Worm (Caenorhabditis elegans) whole organism, L4 larva: ENCODE data around the gene K11H12.6.
A peak's percentile ranks its signal among the peaks of the same experiment; 100 is the strongest.

Experiments
- D1046.2 ChIP-seq: fragments of 200-800 bp; sonication (Bioruptor generic); IDR thresholded peaks from 2 replicates; pipeline ENCODE4 v1.3.6; 2022; ENCODE audit warnings: missing genetic modification characterization, missing compliant biosample characterization
- F26F4.8 ChIP-seq: fragments of 200-800 bp; sonication (Bioruptor generic); conservative IDR thresholded peaks from 2 replicates; pipeline ENCODE4 v1.3.6; 2022; ENCODE audit warnings: missing genetic modification characterization, missing compliant biosample characterization
- F49E8.2 ChIP-seq: sonication (generic microtip); optimal IDR thresholded peaks from 2 replicates; lab custom pipeline; 2016; ENCODE audit warnings: missing compliant biosample characterization, mild to moderate bottlenecking, missing genetic modification characterization, borderline replicate concordance
- Y105C5A.15 ChIP-seq: fragments of 200-800 bp; sonication (Bioruptor generic); IDR thresholded peaks from 2 replicates; pipeline ENCODE4 v1.3.6; 2022; ENCODE audit warnings: missing genetic modification characterization, missing compliant biosample characterization
- Y48G9A.11 ChIP-seq: fragments of 200-800 bp; sonication (Bioruptor generic); IDR thresholded peaks from 2 replicates; pipeline ENCODE4 v1.3.6; 2022; ENCODE audit warnings: missing genetic modification reagents, missing genetic modification characterization, missing compliant biosample characterization
- ZK337.2 ChIP-seq: fragments of 200-800 bp; sonication (Bioruptor generic); IDR thresholded peaks from 2 replicates; pipeline ENCODE4 v1.3.6; 2022; ENCODE audit warnings: missing genetic modification reagents, missing genetic modification characterization, missing compliant biosample characterization
- aha-1 ChIP-seq: fragments of 150-350 bp; peaks from one replicate; lab custom pipeline; 2014; ENCODE audit warnings: missing biosample characterization, missing genetic modification characterization
- aly-2 ChIP-seq: sonication (generic microtip); optimal IDR thresholded peaks from 2 replicates; lab custom pipeline; 2018; ENCODE audit warnings: missing biosample characterization, missing genetic modification characterization
- ama-1 ChIP-seq: fragments of 150-350 bp; optimal IDR thresholded peaks from 2 replicates; lab custom pipeline; 2014; ENCODE audit warnings: inconsistent platforms, mixed read lengths
- arid-1 ChIP-seq: fragments of 200-800 bp; sonication (Bioruptor generic); conservative IDR thresholded peaks from 2 replicates; pipeline ENCODE4 v1.3.6; 2022; ENCODE audit warnings: missing genetic modification reagents, missing genetic modification characterization, missing compliant biosample characterization
- ceh-20 ChIP-seq: fragments of 200-800 bp; sonication (Bioruptor generic); IDR thresholded peaks from 2 replicates; pipeline ENCODE4 v1.3.6; 2022; ENCODE audit warnings: missing genetic modification reagents, missing genetic modification characterization, missing compliant biosample characterization
- ceh-28 ChIP-seq: fragments of 150-350 bp; optimal IDR thresholded peaks from 2 replicates; lab custom pipeline; 2014; ENCODE audit warnings: missing biosample characterization, missing genetic modification reagents, missing genetic modification characterization
- ceh-44 ChIP-seq: fragments of 200-800 bp; sonication (Bioruptor generic); IDR thresholded peaks from 2 replicates; pipeline ENCODE4 v1.3.6; 2022; ENCODE audit warnings: missing genetic modification reagents, missing genetic modification characterization, missing compliant biosample characterization
- ces-1 ChIP-seq: fragments of 150-350 bp; sonication (generic microtip); optimal IDR thresholded peaks from 4 replicates; lab custom pipeline; 2014; ENCODE audit warnings: missing biosample characterization, missing genetic modification reagents, missing genetic modification characterization
- daf-16 ChIP-seq, 3 experiments: sonication (generic microtip); optimal IDR thresholded peaks; 2 replicates each; lab custom pipeline; 2016 to 2017; ENCODE audit warnings: missing genetic modification characterization in 3 of 3, missing genetic modification reagents in 3 of 3, mild to moderate bottlenecking in 2 of 3, missing compliant biosample characterization in 2 of 3, missing biosample characterization in 1 of 3, moderate library complexity in 1 of 3
- daf-8 ChIP-seq: fragments of 200-800 bp; sonication (Bioruptor generic); IDR thresholded peaks from 2 replicates; pipeline ENCODE4 v1.3.6; 2022; ENCODE audit warnings: missing genetic modification characterization, missing compliant biosample characterization
- dmd-6 ChIP-seq: fragments of 200-800 bp; sonication (Bioruptor generic); IDR thresholded peaks from 2 replicates; pipeline ENCODE4 v1.3.6; 2022; ENCODE audit warnings: missing genetic modification reagents, missing genetic modification characterization, missing compliant biosample characterization
- dmd-9 ChIP-seq: fragments of 200-800 bp; sonication (Bioruptor generic); IDR thresholded peaks from 2 replicates; pipeline ENCODE4 v1.3.6; 2022; ENCODE audit warnings: missing genetic modification reagents, missing genetic modification characterization, missing compliant biosample characterization
- hif-1 ChIP-seq, 2 experiments: sonication (generic microtip); optimal IDR thresholded peaks; 2 replicates each; lab custom pipeline; 2016 to 2017; ENCODE audit warnings: missing compliant biosample characterization in 2 of 2, missing genetic modification characterization in 2 of 2, missing genetic modification reagents in 2 of 2, missing genotype in 2 of 2, mild to moderate bottlenecking in 1 of 2
- hlh-11 ChIP-seq: fragments of 200-800 bp; sonication (Bioruptor generic); optimal IDR thresholded peaks from 2 replicates; lab custom pipeline; 2018; ENCODE audit warnings: mild to moderate bottlenecking, missing genetic modification characterization, missing compliant biosample characterization
- lin-15B ChIP-seq: fragments of 150-350 bp; sonication (generic microtip); optimal IDR thresholded peaks from 3 replicates; lab custom pipeline; 2014; ENCODE audit warnings: missing biosample characterization, missing genetic modification characterization
- madf-5 ChIP-seq, 2 experiments: fragments of 200-800 bp; sonication (Bioruptor generic); IDR thresholded peaks; 2 replicates each; pipeline ENCODE4 v1.3.6; 2022; ENCODE audit warnings: missing compliant biosample characterization in 2 of 2, missing genetic modification characterization in 2 of 2
- mdl-1 ChIP-seq, 2 experiments: fragments of 150-350 bp in 1 of 2; sonication (generic microtip) in 1 of 2; optimal IDR thresholded peaks; 2 replicates each; lab custom pipeline; 2014 to 2017; ENCODE audit warnings: missing biosample characterization in 2 of 2, missing genetic modification characterization in 2 of 2
- mep-1 ChIP-seq: fragments of 150-350 bp; sonication (generic microtip); optimal IDR thresholded peaks from 3 replicates; lab custom pipeline; 2014; ENCODE audit warnings: missing biosample characterization, missing genetic modification characterization
- mes-2 ChIP-seq: sonication (generic microtip); optimal IDR thresholded peaks from 2 replicates; lab custom pipeline; 2016; ENCODE audit warnings: missing genotype, mild to moderate bottlenecking, missing genetic modification characterization, missing compliant biosample characterization; ENCODE audit not compliant: poor library complexity, severe bottlenecking
- mxl-2 ChIP-seq: fragments of 200-800 bp; sonication (Bioruptor generic); conservative IDR thresholded peaks from 2 replicates; pipeline ENCODE4 v1.3.6; 2022; ENCODE audit warnings: missing genetic modification reagents, missing genetic modification characterization, missing compliant biosample characterization
- nhr-10 ChIP-seq: fragments of 150-350 bp; optimal IDR thresholded peaks from 2 replicates; lab custom pipeline; 2014; ENCODE audit warnings: missing biosample characterization, missing genetic modification characterization
- nhr-237 ChIP-seq: sonication (generic microtip); optimal IDR thresholded peaks from 2 replicates; lab custom pipeline; 2017; ENCODE audit warnings: missing biosample characterization, missing genetic modification characterization
- nhr-41 ChIP-seq: fragments of 200-800 bp; sonication (Bioruptor generic); IDR thresholded peaks from 2 replicates; pipeline ENCODE4 v1.3.6; 2022; ENCODE audit warnings: missing genetic modification reagents, missing genetic modification characterization, missing compliant biosample characterization
- nhr-48 ChIP-seq: sonication (generic microtip); optimal IDR thresholded peaks from 2 replicates; lab custom pipeline; 2016; ENCODE audit warnings: mild to moderate bottlenecking, missing genetic modification characterization, missing compliant biosample characterization
- nhr-6 ChIP-seq: fragments of 150-350 bp; optimal IDR thresholded peaks from 2 replicates; lab custom pipeline; 2014; ENCODE audit warnings: missing biosample characterization, missing genetic modification characterization
- nhr-77 ChIP-seq: fragments of 150-350 bp; optimal IDR thresholded peaks from 2 replicates; lab custom pipeline; 2014; ENCODE audit warnings: missing biosample characterization, missing genetic modification characterization
- php-3 ChIP-seq: fragments of 200-800 bp; sonication (Bioruptor generic); IDR thresholded peaks from 2 replicates; pipeline ENCODE4 v1.3.6; 2022; ENCODE audit warnings: missing genetic modification reagents, missing genetic modification characterization, missing compliant biosample characterization
- rbr-2 ChIP-seq: sonication (generic microtip); optimal IDR thresholded peaks from 2 replicates; lab custom pipeline; 2016; ENCODE audit warnings: missing genotype, missing genetic modification characterization, missing compliant biosample characterization
- sdz-12 ChIP-seq: fragments of 200-800 bp; sonication (Bioruptor generic); optimal IDR thresholded peaks from 2 replicates; lab custom pipeline; 2018; ENCODE audit warnings: mild to moderate bottlenecking, missing genetic modification characterization, missing compliant biosample characterization
- set-16 ChIP-seq: fragments of 200-800 bp; sonication (Bioruptor generic); IDR thresholded peaks from 2 replicates; pipeline ENCODE4 v1.3.6; 2022; ENCODE audit warnings: missing genetic modification reagents, missing genetic modification characterization, missing compliant biosample characterization
- spr-1 ChIP-seq: sonication (generic microtip); optimal IDR thresholded peaks from 2 replicates; lab custom pipeline; 2016; ENCODE audit warnings: mild to moderate bottlenecking, missing genetic modification characterization, missing compliant biosample characterization
- tra-1 ChIP-seq: fragments of 200-800 bp; sonication (Bioruptor generic); IDR thresholded peaks from 2 replicates; pipeline ENCODE4 v1.3.6; 2022; ENCODE audit warnings: missing genetic modification reagents, missing genetic modification characterization, missing compliant biosample characterization
- unc-39 ChIP-seq: sonication (generic microtip); optimal IDR thresholded peaks from 2 replicates; lab custom pipeline; 2017; ENCODE audit warnings: missing biosample characterization, missing genetic modification characterization
- zfp-2 ChIP-seq: sonication (generic microtip); optimal IDR thresholded peaks from 2 replicates; lab custom pipeline; 2016; ENCODE audit warnings: mild to moderate bottlenecking, missing genetic modification characterization, missing compliant biosample characterization
- ztf-7 ChIP-seq: fragments of 150-350 bp; optimal IDR thresholded peaks from 2 replicates; lab custom pipeline; 2014; ENCODE audit warnings: missing biosample characterization, missing genetic modification characterization

Gene K11H12.6

DNA sequence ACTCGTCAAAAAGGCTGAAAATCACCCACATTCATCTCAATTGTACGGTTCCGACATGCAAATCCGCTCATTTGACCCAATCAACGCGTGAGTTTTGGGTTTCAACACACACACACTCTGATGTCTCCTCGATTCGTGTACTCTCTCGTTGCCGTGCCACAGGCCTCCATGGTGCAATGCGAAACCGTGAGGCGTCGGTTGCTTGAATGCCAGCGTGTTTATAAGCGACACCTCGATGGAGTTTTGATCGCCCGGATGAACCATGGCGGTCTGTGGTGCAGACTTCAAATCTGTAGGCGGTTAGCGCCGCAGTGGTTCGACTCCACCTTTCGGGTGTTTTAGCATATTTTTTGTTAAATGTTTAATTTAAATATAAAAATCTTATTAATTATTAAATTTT lies 9.2 kb upstream of the K11H12.6 start (continued):
- TF ChIP-seq lin-15B (tag; lab: Kevin White, UChicago) (no peak), nhr-10 (tag; lab: Kevin White, UChicago) (no peak), dmd-6 (GFP tag; lab: Robert Waterston, UW) (peak; percentile 29; the same call in 1 of the 2 replicates), F26F4.8 (GFP tag; lab: Robert Waterston, UW) (no peak), dmd-9 (GFP tag; lab: Robert Waterston, UW) (no peak), aha-1 (tag; lab: Kevin White, UChicago) (peak; percentile 58), unc-39 (tag; lab: Kevin White, UChicago) (no peak), madf-5 (GFP tag; IDR thresholded peaks at IDR 0.05; lab: Robert Waterston, UW) (no peak), daf-8 (GFP tag; lab: Robert Waterston, UW) (no peak), mxl-2 (GFP tag; lab: Robert Waterston, UW) (no peak), ceh-20 (GFP tag; lab: Robert Waterston, UW) (no peak), ztf-7 (tag; lab: Kevin White, UChicago) (no peak), arid-1 (GFP tag; lab: Robert Waterston, UW) (peak; percentile 63; the same call in 1 of the 2 replicates), ceh-44 (no peak), sdz-12 (GFP tag; lab: Kevin White, UChicago) (no peak), nhr-237 (tag; lab: Kevin White, UChicago) (no peak), aly-2 (tag; lab: Kevin White, UChicago) (no peak), nhr-77 (tag; lab: Kevin White, UChicago) (no peak), ces-1 (no peak), zfp-2 (tag; lab: Kevin White, UChicago) (no peak), set-16 (peak; percentile 44), mdl-1 (tag; optimal IDR thresholded peaks at IDR 0.05; lab: Kevin White, UChicago) (peak in 1 of 2 experiments; percentile 32), rbr-2 (tag; lab: Kevin White, UChicago) (no peak), spr-1 (no peak), php-3 (GFP tag; lab: Robert Waterston, UW) (no peak), nhr-48 (no peak), hlh-11 (tag; lab: Kevin White, UChicago) (peak; percentile 48), ceh-28 (tag; lab: Kevin White, UChicago) (no peak), ama-1 (no peak), Y48G9A.11 (peak; percentile 68), tra-1 (no peak), mep-1 (tag; lab: Kevin White, UChicago) (peak; percentile 66), nhr-41 (GFP tag; lab: Robert Waterston, UW) (no peak), D1046.2 (no peak), nhr-6 (tag; lab: Kevin White, UChicago) (no peak), F49E8.2 (peak; percentile 54)

DNA sequence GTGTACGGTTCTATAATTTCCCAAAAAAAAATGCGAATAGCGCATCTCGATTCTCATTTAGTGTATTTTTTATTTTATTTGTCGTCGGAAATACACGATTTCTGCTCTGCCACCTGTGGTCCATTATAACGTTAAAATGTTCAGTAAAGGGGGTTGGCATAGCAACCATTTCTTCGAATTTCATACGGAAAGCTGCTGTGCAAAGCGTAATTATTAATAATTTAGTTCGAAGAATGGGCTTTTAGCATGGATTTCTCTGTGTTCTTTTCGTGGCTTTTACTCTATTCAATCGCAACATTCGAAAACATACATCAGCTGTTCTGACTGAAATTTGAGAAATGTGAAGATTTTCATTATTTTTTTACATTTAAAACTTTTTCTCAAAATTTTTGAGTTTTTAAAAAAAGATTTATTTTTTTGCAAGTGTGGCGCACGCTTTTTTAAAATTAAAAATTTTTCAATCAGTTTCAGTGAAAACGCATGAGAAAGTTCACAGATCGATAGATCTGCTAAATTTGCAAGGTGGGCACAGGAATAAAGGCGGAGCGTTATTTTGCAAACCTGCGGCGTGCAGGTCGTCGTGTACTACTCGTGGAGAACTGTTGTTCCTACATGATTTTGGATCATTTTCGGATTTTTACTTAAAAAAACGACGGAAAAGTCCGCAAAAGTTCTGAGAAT lies 8.5 kb upstream of the K11H12.6 start:
- TF ChIP-seq hif-1 (tag; optimal IDR thresholded peaks at IDR 0.05; lab: Kevin White, UChicago), result peak in 1 of 2 experiments; percentile 15
- no peak for TF ChIP-seq Y105C5A.15 (GFP tag; lab: Robert Waterston, UW)
- TF ChIP-seq ama-1, result peak; percentile 69
- TF ChIP-seq daf-16 (GFP tag; optimal IDR thresholded peaks at IDR 0.05; lab: Kevin White, UChicago), result no peak
- peak; percentile 29 for TF ChIP-seq daf-16 (tag; optimal IDR thresholded peaks at IDR 0.05; lab: Kevin White, UChicago)
- TF ChIP-seq aha-1 (tag; lab: Kevin White, UChicago), result peak; percentile 85
- TF ChIP-seq mes-2, result peak; percentile 2
- no peak for TF ChIP-seq ZK337.2
